Worm (Caenorhabditis elegans) whole organism, mixed stage, embryonic: ENCODE results near the gene Y48G9A.7.

Experiments
- ces-1 ChIP-seq: fragments of 150-350 bp; optimal IDR thresholded peaks from 2 replicates; lab custom pipeline; 2014; ENCODE audit warnings: missing biosample characterization, missing genetic modification reagents, missing genetic modification characterization
- elt-1 ChIP-seq: sonication (generic microtip); optimal IDR thresholded peaks from 2 replicates; lab custom pipeline; 2017; ENCODE audit warnings: missing genetic modification characterization, mild to moderate bottlenecking, missing compliant biosample characterization, antibody characterized with exemption, moderate library complexity, borderline replicate concordance; ENCODE audit not compliant: insufficient read depth
- elt-3 ChIP-seq: fragments of 150-350 bp; optimal IDR thresholded peaks from 2 replicates; lab custom pipeline; 2014; ENCODE audit warnings: missing biosample characterization, missing genetic modification characterization
- lsy-2 ChIP-seq: fragments of 150-350 bp; optimal IDR thresholded peaks from 2 replicates; lab custom pipeline; 2014; ENCODE audit warnings: missing biosample characterization, missing genetic modification characterization
- mep-1 ChIP-seq: fragments of 150-350 bp; optimal IDR thresholded peaks from 2 replicates; lab custom pipeline; 2017; ENCODE audit warnings: missing biosample characterization, missing genetic modification reagents, missing genetic modification characterization, inconsistent platforms
- nhr-237 ChIP-seq: fragments of 150-350 bp; optimal IDR thresholded peaks from 2 replicates; lab custom pipeline; 2014; ENCODE audit warnings: missing biosample characterization, missing genetic modification characterization
- pha-4 ChIP-seq: fragments of 150-350 bp; optimal IDR thresholded peaks from 2 replicates; lab custom pipeline; 2018; ENCODE audit warnings: missing biosample characterization, missing genetic modification reagents, missing genetic modification characterization
- snpc-4 ChIP-seq: fragments of 150-350 bp; optimal IDR thresholded peaks from 2 replicates; lab custom pipeline; 2014; ENCODE audit warnings: missing biosample characterization, missing genetic modification characterization
- unc-39 ChIP-seq: fragments of 150-350 bp; optimal IDR thresholded peaks from 2 replicates; lab custom pipeline; 2014; ENCODE audit warnings: missing biosample characterization, missing genetic modification characterization
- unc-62 ChIP-seq: fragments of 150-350 bp; optimal IDR thresholded peaks from 2 replicates; lab custom pipeline; 2014; ENCODE audit warnings: missing biosample characterization, missing genetic modification reagents, missing genetic modification characterization

DNA sequence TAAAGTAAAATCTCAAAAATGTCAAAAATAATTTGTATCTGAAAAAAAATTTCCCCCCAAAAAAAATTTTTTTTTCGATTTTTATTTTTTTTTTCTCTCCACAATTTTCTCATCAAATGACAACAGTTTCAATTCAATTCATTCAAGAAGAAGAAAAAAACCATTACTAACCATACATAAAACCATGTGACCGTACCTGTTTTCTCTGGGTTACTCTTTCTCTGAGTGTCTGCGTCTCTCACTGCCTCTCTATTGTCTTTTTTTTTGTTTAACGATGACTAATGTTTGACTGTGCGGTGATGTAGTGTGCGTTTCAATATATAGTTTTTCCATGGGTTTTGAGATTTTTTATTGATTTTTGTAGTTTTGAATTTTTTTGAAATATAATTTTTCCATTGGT, 19.7 kb upstream of the Y48G9A.7 start:
- TF ChIP-seq nhr-237: no peak
- TF ChIP-seq elt-1 (tag; lab: Kevin White, UChicago): no peak
- no peak for TF ChIP-seq mep-1 (tag; lab: Kevin White, UChicago)
- TF ChIP-seq ces-1 (GFP tag; lab: Kevin White, UChicago): no peak
- no peak for TF ChIP-seq elt-3 (tag; lab: Kevin White, UChicago)
- no peak for TF ChIP-seq lsy-2 (tag; lab: Kevin White, UChicago)
- TF ChIP-seq snpc-4 (tag; lab: Kevin White, UChicago): no peak
- no peak for TF ChIP-seq unc-39 (tag; lab: Kevin White, UChicago)
- no peak for TF ChIP-seq pha-4 (tag; lab: Kevin White, UChicago)
- no peak for TF ChIP-seq unc-62 (GFP tag; lab: Kevin White, UChicago)
